Worm (Caenorhabditis elegans): ENCODE results near the gene ckc-1.

DNA sequence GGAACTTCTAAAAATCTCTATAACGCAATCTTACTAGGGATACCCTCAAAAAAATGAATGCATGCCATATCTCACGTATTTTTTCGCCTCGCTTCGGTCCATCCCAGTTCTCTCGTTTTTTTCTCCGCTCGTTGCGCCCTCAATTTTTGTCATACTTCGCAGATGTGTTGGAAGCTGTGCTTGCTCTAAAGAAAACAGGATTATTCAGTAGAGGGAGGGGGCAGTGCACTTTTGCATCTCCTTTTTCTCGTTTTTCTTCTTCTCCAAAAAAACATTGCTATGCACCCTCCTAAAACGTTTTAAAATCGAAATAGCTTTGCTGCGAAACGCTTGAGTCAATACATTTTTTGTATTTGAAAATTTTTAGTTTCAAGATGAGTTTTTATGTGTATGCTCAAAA, 40.9 kb upstream of the ckc-1 start:
- TF ChIP-seq hnd-1 (tag; optimal IDR thresholded peaks at IDR 0.05) = no peak
- TF ChIP-seq ama-1 (optimal IDR thresholded peaks at IDR 0.05) = no peak
- no peak for TF ChIP-seq tbx-11 (GFP tag; IDR thresholded peaks at IDR 0.05)
- TF ChIP-seq aly-1 (tag; optimal IDR thresholded peaks at IDR 0.05) = no peak
- no peak for TF ChIP-seq hmbx-1 (tag; optimal IDR thresholded peaks at IDR 0.05)
- no peak for TF ChIP-seq flt-1 (GFP tag; IDR thresholded peaks at IDR 0.05)
- no peak for TF ChIP-seq scrt-1 (GFP tag; IDR thresholded peaks at IDR 0.05)
- no peak for TF ChIP-seq ceh-13 (GFP tag; optimal IDR thresholded peaks at IDR 0.05)
- TF ChIP-seq tbx-37 (GFP tag; conservative IDR thresholded peaks at IDR 0.05) = no peak
- no peak for TF ChIP-seq B0310.2 (tag; optimal IDR thresholded peaks at IDR 0.05)
- no peak for TF ChIP-seq sea-1 (GFP tag; conservative IDR thresholded peaks at IDR 0.05)
- no peak for TF ChIP-seq tra-4 (tag; optimal IDR thresholded peaks at IDR 0.05)
- no peak for TF ChIP-seq ceh-36 (tag; optimal IDR thresholded peaks at IDR 0.05)
- no peak for TF ChIP-seq pes-1 (GFP tag; IDR thresholded peaks at IDR 0.05)
